Worm (Caenorhabditis elegans) whole organism, L3 larva: Measurements from ENCODE around the gene ltd-1.

Experiments
- R02D3.7 ChIP-seq: fragments of 150-350 bp; optimal IDR thresholded peaks from 2 replicates; lab custom pipeline; 2014; ENCODE audit warnings: missing biosample characterization, missing genetic modification characterization
- ZK546.5 ChIP-seq: sonication (generic microtip); optimal IDR thresholded peaks from 2 replicates; lab custom pipeline; 2017; ENCODE audit warnings: missing biosample characterization, missing genetic modification characterization
- aly-2 ChIP-seq: fragments of 150-350 bp; optimal IDR thresholded peaks from 2 replicates; lab custom pipeline; 2014; ENCODE audit warnings: missing biosample characterization, missing genetic modification characterization
- ama-1 ChIP-seq: fragments of 150-350 bp; optimal IDR thresholded peaks from 2 replicates; lab custom pipeline; 2018
- ceh-16 ChIP-seq: sonication (generic microtip); optimal IDR thresholded peaks from 2 replicates; lab custom pipeline; 2017; ENCODE audit warnings: missing biosample characterization, missing genetic modification characterization
- ceh-28 ChIP-seq: fragments of 150-350 bp; optimal IDR thresholded peaks from 2 replicates; lab custom pipeline; 2014; ENCODE audit warnings: missing biosample characterization, missing genetic modification reagents, missing genetic modification characterization
- ceh-82 ChIP-seq: fragments of 150-350 bp; optimal IDR thresholded peaks from 2 replicates; lab custom pipeline; 2014; ENCODE audit warnings: missing biosample characterization, missing genetic modification characterization
- ceh-9 ChIP-seq: sonication (generic microtip); optimal IDR thresholded peaks from 2 replicates; lab custom pipeline; 2018; ENCODE audit warnings: missing biosample characterization, missing genetic modification characterization
- daf-12 ChIP-seq: fragments of 150-350 bp; optimal IDR thresholded peaks from 2 replicates; lab custom pipeline; 2014; ENCODE audit warnings: missing biosample characterization, missing genetic modification reagents, missing genetic modification characterization
- egl-27 ChIP-seq: sonication (generic microtip); optimal IDR thresholded peaks from 4 replicates; lab custom pipeline; 2017; ENCODE audit warnings: missing biosample characterization, missing genetic modification reagents, missing genetic modification characterization
- egl-5 ChIP-seq: fragments of 150-350 bp; optimal IDR thresholded peaks from 2 replicates; lab custom pipeline; 2017; ENCODE audit warnings: missing biosample characterization, missing genetic modification reagents, missing genetic modification characterization, inconsistent platforms
- elt-1 ChIP-seq: fragments of 150-350 bp; optimal IDR thresholded peaks from 2 replicates; lab custom pipeline; 2014; ENCODE audit warnings: missing biosample characterization, missing genetic modification characterization
- elt-2 ChIP-seq: sonication (generic microtip); optimal IDR thresholded peaks from 2 replicates; lab custom pipeline; 2016; ENCODE audit warnings: missing genetic modification reagents, mild to moderate bottlenecking, missing genetic modification characterization, missing compliant biosample characterization
- elt-3 ChIP-seq, 3 experiments: fragments of 150-350 bp in 1 of 3; sonication (generic microtip) in 2 of 3; optimal IDR thresholded peaks; 2 replicates in 2 of 3; 4 replicates in 1 of 3; lab custom pipeline; 2014 to 2017; ENCODE audit warnings: missing biosample characterization in 3 of 3, missing genetic modification characterization in 3 of 3
- eor-1 ChIP-seq, 2 experiments: fragments of 150-350 bp; optimal IDR thresholded peaks; 2 replicates each; lab custom pipeline; 2014 to 2018; ENCODE audit warnings: missing biosample characterization in 2 of 2, missing genetic modification characterization in 2 of 2
- fkh-10 ChIP-seq: sonication (generic microtip); optimal IDR thresholded peaks from 2 replicates; lab custom pipeline; 2017; ENCODE audit warnings: missing biosample characterization, missing genetic modification reagents, missing genetic modification characterization
- fkh-2 ChIP-seq: fragments of 150-350 bp; optimal IDR thresholded peaks from 2 replicates; lab custom pipeline; 2014; ENCODE audit warnings: missing biosample characterization, missing genetic modification reagents, missing genetic modification characterization
- fos-1 ChIP-seq: fragments of 150-350 bp; optimal IDR thresholded peaks from 2 replicates; lab custom pipeline; 2014; ENCODE audit warnings: missing biosample characterization, missing genetic modification characterization
- hmg-11 ChIP-seq: sonication (generic microtip); optimal IDR thresholded peaks from 2 replicates; lab custom pipeline; 2016; ENCODE audit warnings: missing genetic modification characterization, missing compliant biosample characterization
- jun-1 ChIP-seq: fragments of 150-350 bp; optimal IDR thresholded peaks from 2 replicates; lab custom pipeline; 2014; ENCODE audit warnings: missing biosample characterization, missing genetic modification reagents, missing genetic modification characterization
- lin-15B ChIP-seq: fragments of 150-350 bp; optimal IDR thresholded peaks from 2 replicates; lab custom pipeline; 2014; ENCODE audit warnings: missing biosample characterization, missing genetic modification characterization
- lin-39 ChIP-seq: fragments of 150-350 bp; optimal IDR thresholded peaks from 2 replicates; lab custom pipeline; 2018; ENCODE audit warnings: missing biosample characterization, missing genetic modification reagents, missing genetic modification characterization
- lsy-12 ChIP-seq: sonication (generic microtip); optimal IDR thresholded peaks from 2 replicates; lab custom pipeline; 2016; ENCODE audit warnings: mild to moderate bottlenecking, missing genetic modification characterization, missing compliant biosample characterization
- mdl-1 ChIP-seq: fragments of 150-350 bp; optimal IDR thresholded peaks from 2 replicates; lab custom pipeline; 2014; ENCODE audit warnings: missing biosample characterization, missing genetic modification characterization
- mml-1 ChIP-seq: fragments of 150-350 bp; sonication (generic microtip); optimal IDR thresholded peaks from 3 replicates; lab custom pipeline; 2014; ENCODE audit warnings: missing biosample characterization, missing genetic modification characterization
- nfya-1 ChIP-seq: sonication (generic microtip); optimal IDR thresholded peaks from 2 replicates; lab custom pipeline; 2017; ENCODE audit warnings: missing genetic modification characterization, mild to moderate bottlenecking, missing compliant biosample characterization, antibody characterized with exemption, moderate library complexity; ENCODE audit not compliant: insufficient read depth
- nhr-11 ChIP-seq: fragments of 150-350 bp; optimal IDR thresholded peaks from 2 replicates; lab custom pipeline; 2014; ENCODE audit warnings: missing biosample characterization, missing genetic modification characterization
- nhr-12 ChIP-seq: fragments of 150-350 bp; optimal IDR thresholded peaks from 2 replicates; lab custom pipeline; 2014; ENCODE audit warnings: missing biosample characterization, missing genetic modification characterization
- nhr-23 ChIP-seq: fragments of 150-350 bp; optimal IDR thresholded peaks from 2 replicates; lab custom pipeline; 2014; ENCODE audit warnings: missing biosample characterization, missing genetic modification reagents, missing genetic modification characterization
- nhr-237 ChIP-seq: fragments of 150-350 bp; optimal IDR thresholded peaks from 2 replicates; lab custom pipeline; 2014; ENCODE audit warnings: missing biosample characterization, missing genetic modification characterization
- nhr-25 ChIP-seq: sonication (generic microtip); optimal IDR thresholded peaks from 2 replicates; lab custom pipeline; 2017; ENCODE audit warnings: missing biosample characterization, missing genetic modification characterization
- nhr-28 ChIP-seq: fragments of 150-350 bp; optimal IDR thresholded peaks from 2 replicates; lab custom pipeline; 2014; ENCODE audit warnings: missing biosample characterization, missing genetic modification characterization
- nhr-43 ChIP-seq: sonication (generic microtip); optimal IDR thresholded peaks from 2 replicates; lab custom pipeline; 2016; ENCODE audit warnings: mild to moderate bottlenecking, missing genetic modification characterization, missing compliant biosample characterization; ENCODE audit not compliant: poor library complexity, severe bottlenecking
- nhr-67 ChIP-seq: fragments of 150-350 bp; optimal IDR thresholded peaks from 2 replicates; lab custom pipeline; 2014; ENCODE audit warnings: missing biosample characterization, missing genetic modification characterization
- nhr-76 ChIP-seq: fragments of 150-350 bp; sonication (generic microtip); optimal IDR thresholded peaks from 5 replicates; lab custom pipeline; 2014; ENCODE audit warnings: missing biosample characterization, missing genetic modification characterization
- nhr-77 ChIP-seq: fragments of 150-350 bp; optimal IDR thresholded peaks from 2 replicates; lab custom pipeline; 2014; ENCODE audit warnings: missing biosample characterization, missing genetic modification characterization
- pha-4 ChIP-seq: fragments of 150-350 bp; optimal IDR thresholded peaks from 2 replicates; lab custom pipeline; 2014; ENCODE audit warnings: missing biosample characterization, missing genetic modification reagents, missing genetic modification characterization
- pqm-1 ChIP-seq: fragments of 150-350 bp; optimal IDR thresholded peaks from 2 replicates; lab custom pipeline; 2017; ENCODE audit warnings: missing biosample characterization, missing genetic modification characterization, inconsistent platforms
- sea-2 ChIP-seq: fragments of 150-350 bp; sonication (generic microtip); optimal IDR thresholded peaks from 4 replicates; lab custom pipeline; 2014; ENCODE audit warnings: missing biosample characterization, missing genetic modification reagents, missing genetic modification characterization
- skn-1 ChIP-seq: fragments of 150-350 bp; optimal IDR thresholded peaks from 2 replicates; lab custom pipeline; 2014; ENCODE audit warnings: missing biosample characterization, missing genetic modification characterization
- snpc-4 ChIP-seq: fragments of 150-350 bp; optimal IDR thresholded peaks from 2 replicates; lab custom pipeline; 2014; ENCODE audit warnings: missing biosample characterization, missing genetic modification characterization
- tbx-2 ChIP-seq: sonication (generic microtip); optimal IDR thresholded peaks from 2 replicates; lab custom pipeline; 2016; ENCODE audit warnings: mild to moderate bottlenecking, missing genetic modification characterization, missing compliant biosample characterization
- unc-39 ChIP-seq: sonication (generic microtip); optimal IDR thresholded peaks from 4 replicates; lab custom pipeline; 2017; ENCODE audit warnings: missing biosample characterization, missing genetic modification characterization
- unc-62 ChIP-seq: fragments of 150-350 bp; sonication (generic microtip); optimal IDR thresholded peaks from 4 replicates; lab custom pipeline; 2014; ENCODE audit warnings: missing biosample characterization, missing genetic modification reagents, missing genetic modification characterization
- zag-1 ChIP-seq: fragments of 150-350 bp; optimal IDR thresholded peaks from 2 replicates; lab custom pipeline; 2014; ENCODE audit warnings: missing biosample characterization, missing genetic modification characterization
- ztf-11 ChIP-seq: fragments of 150-350 bp; optimal IDR thresholded peaks from 2 replicates; lab custom pipeline; 2014; ENCODE audit warnings: missing biosample characterization, missing genetic modification characterization
- ztf-4 ChIP-seq: fragments of 150-350 bp; optimal IDR thresholded peaks from 2 replicates; lab custom pipeline; 2014; ENCODE audit warnings: missing biosample characterization, missing genetic modification characterization

The ltd-1 gene

DNA sequence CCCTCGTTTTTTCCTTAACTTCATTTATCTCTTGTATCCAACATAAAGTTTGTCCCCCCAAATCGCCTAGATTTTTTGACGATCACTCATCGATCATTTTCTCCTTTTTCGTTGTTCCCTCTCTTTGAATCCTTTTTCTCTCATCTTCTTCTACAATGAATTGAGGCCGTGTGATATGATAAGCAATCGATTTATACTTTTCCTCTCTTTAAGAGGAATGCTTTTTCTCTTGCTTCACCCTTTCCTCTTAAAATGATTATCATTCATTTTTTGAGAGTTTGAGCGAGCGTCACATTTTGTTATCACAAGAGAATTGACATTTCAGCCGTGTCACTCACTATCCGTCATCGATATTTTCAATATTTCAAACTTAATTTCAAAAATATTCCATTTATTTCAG is 14.5 kb downstream of the ltd-1 start, which contains the start of gene K02C4.5:
Gene K02C4.5, plus strand, starts transcription at position 395 of the 400 bp plus-strand sequence.
- TF ChIP-seq snpc-4 (tag; lab: Kevin White, UChicago) (no peak), nhr-237 (tag; lab: Kevin White, UChicago) (no peak), skn-1 (tag; lab: Kevin White, UChicago) (peak; percentile 24), fos-1 (tag; lab: Kevin White, UChicago) (no peak), pqm-1 (tag; lab: Kevin White, UChicago) (peak; percentile 63), elt-2 (tag; lab: Kevin White, UChicago) (peak; percentile 83), nhr-25 (tag; lab: Kevin White, UChicago) (peak; percentile 11), elt-3 (tag; optimal IDR thresholded peaks at IDR 0.05; lab: Kevin White, UChicago) (no peak), ceh-28 (tag; lab: Kevin White, UChicago) (peak; percentile 64), jun-1 (peak; percentile 27), nhr-23 (peak; percentile 67), pha-4 (tag; lab: Kevin White, UChicago) (peak; percentile 12)

DNA sequence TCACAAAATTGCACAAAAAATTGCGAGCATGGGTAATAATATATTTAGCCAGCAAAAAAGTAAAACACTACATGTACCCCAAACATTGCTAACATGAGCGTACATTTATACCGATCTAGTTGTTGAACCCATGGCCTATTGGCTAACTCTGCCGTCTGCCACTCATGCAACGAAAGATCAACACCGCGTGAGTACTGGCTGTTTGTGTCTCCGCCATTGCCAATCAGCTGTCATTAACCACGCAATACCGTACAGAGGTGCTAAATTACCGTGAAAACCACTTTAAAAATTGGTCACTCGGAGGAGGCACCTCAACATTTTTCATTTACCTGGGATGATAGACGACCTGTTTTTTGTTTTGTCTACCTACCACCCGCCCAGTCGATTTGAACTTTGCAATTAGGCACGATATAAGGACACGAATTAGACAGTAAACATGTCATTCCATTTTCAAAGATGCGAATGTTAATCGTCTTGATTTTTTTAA is 17.2 kb downstream of the ltd-1 start, which contains the start of gene K02C4.2:
Gene K02C4.2, plus strand, starts transcription at position 437 of the 487 bp plus-strand sequence.
- TF ChIP-seq egl-27 (tag; lab: Kevin White, UChicago), result peak; percentile 86
- no peak for TF ChIP-seq nhr-12 (tag; lab: Kevin White, UChicago)
- TF ChIP-seq zag-1, result no peak
- TF ChIP-seq ceh-82, result no peak
- TF ChIP-seq hmg-11 (tag; lab: Kevin White, UChicago), result peak; percentile 35
- TF ChIP-seq nhr-28 (tag; lab: Kevin White, UChicago), result no peak
- peak; percentile 85 for TF ChIP-seq lin-39 (tag; lab: Kevin White, UChicago)
- peak; percentile 55 for TF ChIP-seq nhr-23
- TF ChIP-seq jun-1, result peak; percentile 58
- TF ChIP-seq snpc-4 (tag; lab: Kevin White, UChicago), result no peak
- no peak for TF ChIP-seq fkh-2 (tag; lab: Kevin White, UChicago)
- TF ChIP-seq nhr-77 (tag; lab: Kevin White, UChicago), result peak; percentile 52
- TF ChIP-seq ama-1 (lab: Kevin White, UChicago), result peak; percentile 43
- no peak for TF ChIP-seq ztf-11 (tag; lab: Kevin White, UChicago)
- no peak for TF ChIP-seq unc-39 (tag; lab: Kevin White, UChicago)
- peak; percentile 55 for TF ChIP-seq pqm-1 (tag; lab: Kevin White, UChicago)
- TF ChIP-seq egl-5 (tag; lab: Kevin White, UChicago), result peak; percentile 67
- no peak for TF ChIP-seq fos-1 (tag; lab: Kevin White, UChicago)
- no peak for TF ChIP-seq daf-12 (tag; lab: Kevin White, UChicago)
- peak; percentile 61 for TF ChIP-seq nhr-43 (tag; lab: Kevin White, UChicago)
- no peak for TF ChIP-seq ZK546.5 (tag; lab: Kevin White, UChicago)
- TF ChIP-seq skn-1 (tag; lab: Kevin White, UChicago), result peak; percentile 44
- no peak for TF ChIP-seq fkh-10
- no peak for TF ChIP-seq nhr-76 (tag; lab: Kevin White, UChicago)
- peak; percentile 86 for TF ChIP-seq lsy-12 (tag; lab: Kevin White, UChicago)
- no peak for TF ChIP-seq unc-62 (GFP tag; lab: Kevin White, UChicago)
- TF ChIP-seq nhr-237 (tag; lab: Kevin White, UChicago), result no peak
- TF ChIP-seq sea-2 (GFP tag; lab: Kevin White, UChicago), result no peak
- no peak for TF ChIP-seq nhr-11 (tag; lab: Kevin White, UChicago)
- TF ChIP-seq ceh-16 (tag; lab: Kevin White, UChicago), result peak; percentile 38
- no peak for TF ChIP-seq nhr-67 (tag; lab: Kevin White, UChicago)
- peak; percentile 82 for TF ChIP-seq pha-4 (tag; lab: Kevin White, UChicago)
- TF ChIP-seq mdl-1 (tag; lab: Kevin White, UChicago), result no peak
- TF ChIP-seq ceh-9 (tag; lab: Kevin White, UChicago), result no peak
- peak; percentile 36 for TF ChIP-seq lin-15B (tag; lab: Kevin White, UChicago)
- TF ChIP-seq nfya-1 (tag; lab: Kevin White, UChicago), result peak; percentile 73
- TF ChIP-seq elt-3 (tag; optimal IDR thresholded peaks at IDR 0.05; lab: Kevin White, UChicago), result peak in 2 of 3 experiments; percentile 18 to 56
- no peak for TF ChIP-seq mml-1
- TF ChIP-seq ztf-4 (tag; lab: Kevin White, UChicago), result peak; percentile 51
- TF ChIP-seq R02D3.7 (tag; lab: Kevin White, UChicago), result peak; percentile 6
- TF ChIP-seq aly-2 (tag; lab: Kevin White, UChicago), result no peak
- TF ChIP-seq eor-1 (tag; optimal IDR thresholded peaks at IDR 0.05; lab: Kevin White, UChicago), result no peak
- TF ChIP-seq elt-1 (tag; lab: Kevin White, UChicago), result no peak
- peak; percentile 85 for TF ChIP-seq nhr-25 (tag; lab: Kevin White, UChicago)
- peak; percentile 60 for TF ChIP-seq tbx-2
- peak; percentile 76 for TF ChIP-seq elt-2 (tag; lab: Kevin White, UChicago)
- no peak for TF ChIP-seq ceh-28 (tag; lab: Kevin White, UChicago)
